Worm (Caenorhabditis elegans) whole organism, mixed stage, embryonic: Measurements from ENCODE around the gene adh-5.
"Not testable (repeated sequence)": the region's sequence is repeated elsewhere in the genome, so short reads cannot be mapped to it uniquely, and the experiment has no call there.

Experiments used
- elt-1 ChIP-seq: sonication (generic microtip); optimal IDR thresholded peaks from 2 replicates; lab custom pipeline; 2017; ENCODE audit warnings: missing genetic modification characterization, mild to moderate bottlenecking, missing compliant biosample characterization, antibody characterized with exemption, moderate library complexity, borderline replicate concordance; ENCODE audit not compliant: insufficient read depth
- hlh-1 ChIP-seq: fragments of 150-350 bp; optimal IDR thresholded peaks from 2 replicates; lab custom pipeline; 2014; ENCODE audit warnings: missing biosample characterization, missing genetic modification reagents, missing genetic modification characterization
- lin-13 ChIP-seq: fragments of 150-350 bp; optimal IDR thresholded peaks from 2 replicates; lab custom pipeline; 2014; ENCODE audit warnings: missing biosample characterization, missing genetic modification characterization
- lin-32 ChIP-seq: fragments of 200-800 bp; sonication (Bioruptor generic); optimal IDR thresholded peaks from 2 replicates; lab custom pipeline; 2018; ENCODE audit warnings: mild to moderate bottlenecking, missing genetic modification characterization, missing compliant biosample characterization
- lsy-2 ChIP-seq: fragments of 150-350 bp; optimal IDR thresholded peaks from 2 replicates; lab custom pipeline; 2014; ENCODE audit warnings: missing biosample characterization, missing genetic modification characterization
- nhr-237 ChIP-seq: fragments of 150-350 bp; optimal IDR thresholded peaks from 2 replicates; lab custom pipeline; 2014; ENCODE audit warnings: missing biosample characterization, missing genetic modification characterization
- nhr-28 ChIP-seq: fragments of 150-350 bp; optimal IDR thresholded peaks from 2 replicates; lab custom pipeline; 2014; ENCODE audit warnings: missing biosample characterization, missing genetic modification characterization
- nhr-76 ChIP-seq: sonication (generic microtip); optimal IDR thresholded peaks from 2 replicates; lab custom pipeline; 2017; ENCODE audit warnings: missing biosample characterization, missing genetic modification characterization
- sem-2 ChIP-seq: fragments of 200-800 bp; sonication (Bioruptor generic); optimal IDR thresholded peaks from 2 replicates; lab custom pipeline; 2018; ENCODE audit warnings: mild to moderate bottlenecking, missing genetic modification characterization, missing compliant biosample characterization
- snpc-4 ChIP-seq: fragments of 150-350 bp; optimal IDR thresholded peaks from 2 replicates; lab custom pipeline; 2014; ENCODE audit warnings: missing biosample characterization, missing genetic modification characterization
- tbx-8 ChIP-seq: fragments of 200-800 bp; sonication (Bioruptor generic); optimal IDR thresholded peaks from 2 replicates; lab custom pipeline; 2018; ENCODE audit warnings: mild to moderate bottlenecking, missing genetic modification characterization, moderate library complexity, missing compliant biosample characterization
- unc-39 ChIP-seq: fragments of 150-350 bp; optimal IDR thresholded peaks from 2 replicates; lab custom pipeline; 2014; ENCODE audit warnings: missing biosample characterization, missing genetic modification characterization
- unc-62 ChIP-seq: fragments of 150-350 bp; optimal IDR thresholded peaks from 2 replicates; lab custom pipeline; 2014; ENCODE audit warnings: missing biosample characterization, missing genetic modification reagents, missing genetic modification characterization
- ztf-11 ChIP-seq: fragments of 150-350 bp; optimal IDR thresholded peaks from 2 replicates; lab custom pipeline; 2014; ENCODE audit warnings: missing biosample characterization, missing genetic modification characterization

- TF ChIP-seq tbx-8 (GFP tag; lab: Kevin White, UChicago); nhr-237 (tag; lab: Kevin White, UChicago); snpc-4 (tag; lab: Kevin White, UChicago); unc-62 (GFP tag; lab: Kevin White, UChicago); lsy-2 (tag; lab: Kevin White, UChicago); nhr-76 (tag; lab: Kevin White, UChicago); nhr-28; sem-2; lin-13 (tag; lab: Kevin White, UChicago); unc-39 (tag; lab: Kevin White, UChicago); ztf-11 (tag; lab: Kevin White, UChicago); lin-32 (GFP tag; lab: Kevin White, UChicago); hlh-1 (tag; lab: Kevin White, UChicago); elt-1 (tag; lab: Kevin White, UChicago): not testable (repeated sequence)
Observed at ce11 chrV:890835-891234, 20.7 kb upstream of the adh-5 start, which contains the start of gene srlf-22.
